Worm (Caenorhabditis elegans) whole organism, young adult: Measurements from ENCODE around the gene T10B5.3.

Experiments
- B0261.1 ChIP-seq: sonication (generic microtip); optimal IDR thresholded peaks from 2 replicates; lab custom pipeline; 2016; ENCODE audit warnings: mild to moderate bottlenecking, missing genetic modification characterization, moderate library complexity, missing compliant biosample characterization
- C17E4.6 ChIP-seq: fragments of 200-800 bp; sonication (Bioruptor generic); IDR thresholded peaks from 2 replicates; pipeline ENCODE4 v1.3.6; 2022; ENCODE audit warnings: missing genetic modification reagents, missing genetic modification characterization, missing compliant biosample characterization
- D2030.7 ChIP-seq: fragments of 200-800 bp; sonication (Bioruptor generic); IDR thresholded peaks from 2 replicates; pipeline ENCODE4 v1.3.6; 2022; ENCODE audit warnings: missing genetic modification reagents, missing genetic modification characterization, missing compliant biosample characterization
- F33H1.4 ChIP-seq: fragments of 200-800 bp; sonication (Bioruptor generic); IDR thresholded peaks from 2 replicates; pipeline ENCODE4 v1.3.6; 2022; ENCODE audit warnings: missing genetic modification reagents, missing genetic modification characterization, missing compliant biosample characterization
- F49E8.2 ChIP-seq: sonication (generic microtip); optimal IDR thresholded peaks from 3 replicates; lab custom pipeline; 2017; ENCODE audit warnings: missing genetic modification characterization, mild to moderate bottlenecking, missing compliant biosample characterization, antibody characterized with exemption, moderate library complexity; ENCODE audit not compliant: insufficient read depth
- F57A8.1 ChIP-seq: fragments of 200-800 bp; sonication (Bioruptor generic); optimal IDR thresholded peaks from 2 replicates; lab custom pipeline; 2018; ENCODE audit warnings: mild to moderate bottlenecking, missing genetic modification characterization, moderate library complexity, missing compliant biosample characterization
- K12H6.12 ChIP-seq: fragments of 200-800 bp; sonication (Bioruptor generic); optimal IDR thresholded peaks from 2 replicates; lab custom pipeline; 2018; ENCODE audit warnings: mild to moderate bottlenecking, missing genetic modification characterization, missing compliant biosample characterization
- T07F8.4 ChIP-seq: sonication (generic microtip); optimal IDR thresholded peaks from 2 replicates; lab custom pipeline; 2016; ENCODE audit warnings: mild to moderate bottlenecking, missing genetic modification characterization, moderate library complexity, missing compliant biosample characterization
- Y53G8AR.9 ChIP-seq: fragments of 200-800 bp; sonication (Bioruptor generic); conservative IDR thresholded peaks from 2 replicates; pipeline ENCODE4 v1.3.6; 2022; ENCODE audit warnings: missing genetic modification reagents, missing genetic modification characterization, missing compliant biosample characterization
- Y95B8A.8 ChIP-seq: fragments of 200-800 bp; sonication (Bioruptor generic); IDR thresholded peaks from 2 replicates; pipeline ENCODE4 v1.3.6; 2022; ENCODE audit warnings: missing genetic modification reagents, missing genetic modification characterization, missing compliant biosample characterization
- akir-1 ChIP-seq: fragments of 200-800 bp; sonication (Bioruptor generic); optimal IDR thresholded peaks from 2 replicates; lab custom pipeline; 2018; ENCODE audit warnings: mild to moderate bottlenecking, missing genetic modification characterization, moderate library complexity, missing compliant biosample characterization
- athp-1 ChIP-seq: sonication (generic microtip); optimal IDR thresholded peaks from 2 replicates; lab custom pipeline; 2017; ENCODE audit warnings: mild to moderate bottlenecking, missing genetic modification characterization, missing compliant biosample characterization
- bed-1 ChIP-seq: fragments of 200-800 bp; sonication (Bioruptor generic); IDR thresholded peaks from 2 replicates; pipeline ENCODE4 v1.3.6; 2022; ENCODE audit warnings: missing genetic modification reagents, missing genetic modification characterization, missing compliant biosample characterization
- bed-2 ChIP-seq: fragments of 200-800 bp; sonication (Bioruptor generic); IDR thresholded peaks from 2 replicates; pipeline ENCODE4 v1.3.6; 2022; ENCODE audit warnings: missing genetic modification reagents, missing genetic modification characterization, missing compliant biosample characterization
- cebp-1 ChIP-seq, 2 experiments: fragments of 200-800 bp in 1 of 2; sonication (Bioruptor generic) in 1 of 2; sonication (generic microtip) in 1 of 2; IDR thresholded peaks in 1 of 2; optimal IDR thresholded peaks in 1 of 2; 2 replicates each; pipeline versions ENCODE4 v1.3.6 to Lab custom; 2017 to 2022; ENCODE audit warnings: missing compliant biosample characterization in 2 of 2, missing genetic modification characterization in 2 of 2, mild to moderate bottlenecking in 1 of 2, missing genetic modification reagents in 1 of 2, moderate library complexity in 1 of 2
- ceh-100 ChIP-seq: fragments of 200-800 bp; sonication (Bioruptor generic); IDR thresholded peaks from 2 replicates; pipeline ENCODE4 v1.3.6; 2022; ENCODE audit warnings: missing genetic modification reagents, missing genetic modification characterization, missing compliant biosample characterization
- ceh-58 ChIP-seq: fragments of 200-800 bp; sonication (Bioruptor generic); IDR thresholded peaks from 2 replicates; pipeline ENCODE4 v1.3.6; 2022; ENCODE audit warnings: missing genetic modification characterization, missing compliant biosample characterization
- ceh-79 ChIP-seq: sonication (generic microtip); optimal IDR thresholded peaks from 2 replicates; lab custom pipeline; 2017; ENCODE audit warnings: mild to moderate bottlenecking, missing genetic modification characterization, missing compliant biosample characterization
- ceh-91 ChIP-seq: fragments of 200-800 bp; sonication (Bioruptor generic); IDR thresholded peaks from 2 replicates; pipeline ENCODE4 v1.3.6; 2022; ENCODE audit warnings: missing genetic modification reagents, missing genetic modification characterization, missing compliant biosample characterization
- dpl-1 ChIP-seq: fragments of 150-350 bp; optimal IDR thresholded peaks from 2 replicates; lab custom pipeline; 2014; ENCODE audit warnings: missing biosample characterization, missing genetic modification reagents, missing genetic modification characterization
- efl-1 ChIP-seq: fragments of 150-350 bp; optimal IDR thresholded peaks from 2 replicates; lab custom pipeline; 2014; ENCODE audit warnings: missing biosample characterization, missing genetic modification reagents, missing genetic modification characterization
- gei-17 ChIP-seq: fragments of 200-800 bp; sonication (Bioruptor generic); optimal IDR thresholded peaks from 2 replicates; lab custom pipeline; 2018; ENCODE audit warnings: mild to moderate bottlenecking, missing genetic modification characterization, missing compliant biosample characterization
- him-1 ChIP-seq: sonication (generic microtip); optimal IDR thresholded peaks from 2 replicates; lab custom pipeline; 2016; ENCODE audit warnings: missing genotype, missing genetic modification reagents, missing genetic modification characterization, missing compliant biosample characterization
- hmg-1.2 ChIP-seq: fragments of 200-800 bp; sonication (Bioruptor generic); IDR thresholded peaks from 2 replicates; pipeline ENCODE4 v1.3.6; 2022; ENCODE audit warnings: missing genetic modification reagents, missing genetic modification characterization, missing compliant biosample characterization
- hmg-20 ChIP-seq: fragments of 200-800 bp; sonication (Bioruptor generic); IDR thresholded peaks from 2 replicates; pipeline ENCODE4 v1.3.6; 2022; ENCODE audit warnings: missing genetic modification reagents, missing genetic modification characterization, missing compliant biosample characterization
- hsf-1 ChIP-seq: fragments of 200-800 bp; sonication (Bioruptor generic); IDR thresholded peaks from 2 replicates; pipeline ENCODE4 v1.3.6; 2022; ENCODE audit warnings: missing genetic modification reagents, missing genetic modification characterization, missing compliant biosample characterization
- let-526 ChIP-seq: fragments of 200-800 bp; sonication (Bioruptor generic); IDR thresholded peaks from 2 replicates; pipeline ENCODE4 v1.3.6; 2022; ENCODE audit warnings: missing genetic modification reagents, missing genetic modification characterization, missing compliant biosample characterization
- let-607 ChIP-seq, 2 experiments: fragments of 200-800 bp in 1 of 2; sonication (Bioruptor generic) in 1 of 2; sonication (generic microtip) in 1 of 2; optimal IDR thresholded peaks; 2 replicates each; lab custom pipeline; 2016 to 2018; ENCODE audit warnings: mild to moderate bottlenecking in 2 of 2, missing compliant biosample characterization in 2 of 2, missing genetic modification characterization in 2 of 2, moderate library complexity in 2 of 2, missing genotype in 1 of 2
- lin-35 ChIP-seq, 3 experiments: fragments of 150-350 bp in 2 of 3; sonication (generic microtip) in 1 of 3; optimal IDR thresholded peaks; 2 replicates each; lab custom pipeline; 2014 to 2018; ENCODE audit warnings: missing biosample characterization in 3 of 3, missing genetic modification characterization in 3 of 3, missing genetic modification reagents in 3 of 3
- lsl-1 ChIP-seq: fragments of 200-800 bp; sonication (Bioruptor generic); optimal IDR thresholded peaks from 2 replicates; lab custom pipeline; 2018; ENCODE audit warnings: mild to moderate bottlenecking, missing genetic modification characterization, moderate library complexity, missing compliant biosample characterization
- mes-4 ChIP-seq: sonication (generic microtip); optimal IDR thresholded peaks from 2 replicates; lab custom pipeline; 2016; ENCODE audit warnings: missing genotype, missing genetic modification characterization, missing compliant biosample characterization
- nhr-120 ChIP-seq: fragments of 200-800 bp; sonication (Bioruptor generic); IDR thresholded peaks from 2 replicates; pipeline ENCODE4 v1.3.6; 2022; ENCODE audit warnings: missing genetic modification characterization, missing compliant biosample characterization
- rec-8 ChIP-seq, 2 experiments: sonication (generic microtip); optimal IDR thresholded peaks; 2 replicates each; lab custom pipeline; 2016; ENCODE audit warnings: mild to moderate bottlenecking in 2 of 2, missing genetic modification characterization in 2 of 2, missing genetic modification reagents in 2 of 2, missing genotype in 2 of 2, missing biosample characterization in 1 of 2, missing compliant biosample characterization in 1 of 2, moderate library complexity in 1 of 2
- sea-2 ChIP-seq: fragments of 200-800 bp; sonication (Bioruptor generic); IDR thresholded peaks from 2 replicates; pipeline ENCODE4 v1.3.6; 2022; ENCODE audit warnings: missing genetic modification characterization, missing compliant biosample characterization
- ztf-18 ChIP-seq: sonication (generic microtip); optimal IDR thresholded peaks from 2 replicates; lab custom pipeline; 2016; ENCODE audit warnings: missing genotype, mild to moderate bottlenecking, missing genetic modification characterization, missing compliant biosample characterization
- ztf-25 ChIP-seq: fragments of 200-800 bp; sonication (Bioruptor generic); IDR thresholded peaks from 2 replicates; pipeline ENCODE4 v1.3.6; 2022; ENCODE audit warnings: missing genetic modification reagents, missing genetic modification characterization, missing compliant biosample characterization

T10B5.3 gene

DNA sequence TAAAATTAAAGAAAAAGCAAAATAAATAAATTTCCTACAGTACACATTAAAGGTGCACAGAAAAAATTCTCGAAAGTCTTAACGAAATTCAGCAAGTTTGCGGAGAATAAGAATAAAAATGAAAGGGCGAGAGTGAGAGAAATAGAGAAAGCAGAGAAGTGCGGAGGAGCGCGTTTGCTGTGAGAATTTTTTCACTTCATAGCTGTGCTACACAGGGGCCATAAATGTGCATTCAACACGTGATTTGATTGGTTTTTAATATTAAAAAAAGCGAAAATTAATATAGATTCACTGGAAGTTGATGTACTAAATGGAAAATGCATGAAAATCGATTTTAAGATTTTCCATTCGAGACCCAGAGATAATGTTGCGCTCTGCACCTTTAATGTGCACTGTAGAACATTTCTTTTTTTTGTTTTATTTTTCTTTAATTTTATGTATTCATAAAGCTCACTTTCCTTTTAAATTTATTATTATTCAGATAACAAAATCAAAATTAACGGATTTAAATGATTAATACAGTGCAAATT is 48.5 kb upstream of the T10B5.3 start, which contains the start of gene Y32G9A.2 (continued):
- TF ChIP-seq let-607 (tag; optimal IDR thresholded peaks at IDR 0.05; lab: Kevin White, UChicago) (no peak), ceh-79 (tag; lab: Kevin White, UChicago) (no peak), hmg-1.2 (GFP tag; lab: Robert Waterston, UW) (no peak; the same call in 1 of the 2 replicates), T07F8.4 (no peak), dpl-1 (no peak), efl-1 (GFP tag; lab: Kevin White, UChicago) (peak; percentile 32), rec-8 (tag; optimal IDR thresholded peaks at IDR 0.05; lab: Kevin White, UChicago) (no peak), ceh-100 (GFP tag; lab: Robert Waterston, UW) (no peak), Y53G8AR.9 (GFP tag; lab: Robert Waterston, UW) (no peak), sea-2 (no peak), him-1 (peak; percentile 50), ceh-91 (GFP tag; lab: Robert Waterston, UW) (peak; percentile 46; the same call in 1 of the 2 replicates), hmg-20 (GFP tag; lab: Robert Waterston, UW) (no peak), athp-1 (peak; percentile 99), ztf-18 (peak; percentile 23), lin-35 (GFP tag; optimal IDR thresholded peaks at IDR 0.05; lab: Kevin White, UChicago) (no peak), F33H1.4 (GFP tag; lab: Robert Waterston, UW) (peak; percentile 76), bed-1 (GFP tag; lab: Robert Waterston, UW) (no peak), Y95B8A.8 (GFP tag; lab: Robert Waterston, UW) (no peak), nhr-120 (no peak), ztf-25 (GFP tag; lab: Robert Waterston, UW) (no peak), lsl-1 (GFP tag; lab: Kevin White, UChicago) (peak; percentile 84)

DNA sequence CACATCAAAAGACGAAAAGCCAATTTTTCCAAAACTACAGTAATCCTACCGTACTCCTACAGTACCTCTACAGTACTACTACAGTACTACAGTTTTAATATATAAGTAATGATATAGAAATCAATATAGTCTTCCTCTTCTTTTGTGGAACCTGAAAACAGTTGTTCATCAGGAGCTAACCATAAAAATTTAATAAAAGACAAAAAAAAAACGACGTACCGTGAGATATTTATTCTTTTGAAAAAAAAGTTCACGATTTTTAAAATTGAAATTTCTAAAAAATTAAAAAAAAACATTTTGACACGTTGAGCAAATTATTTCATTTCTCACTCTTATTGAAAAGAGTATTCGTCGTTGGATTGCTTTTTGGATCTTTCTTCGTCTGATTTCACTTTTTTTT is 41.5 kb upstream of the T10B5.3 start, which contains the start of gene Y32G9A.3:
TSS of gene Y32G9A.3 (plus strand) at position 301 of the 400 bp plus-strand sequence.
- no peak for TF ChIP-seq K12H6.12 (tag; lab: Kevin White, UChicago)
- no peak for TF ChIP-seq ceh-58 (GFP tag; lab: Robert Waterston, UW)
- no peak for TF ChIP-seq mes-4 (tag; lab: Kevin White, UChicago)
- no peak for TF ChIP-seq D2030.7 (GFP tag; lab: Robert Waterston, UW)
- no peak for TF ChIP-seq let-526 (GFP tag; lab: Robert Waterston, UW)
- no peak for TF ChIP-seq bed-1 (GFP tag; lab: Robert Waterston, UW)
- no peak for TF ChIP-seq cebp-1 (GFP tag; IDR thresholded peaks at IDR 0.05; lab: Robert Waterston, UW)
- TF ChIP-seq cebp-1 (tag; optimal IDR thresholded peaks at IDR 0.05; lab: Kevin White, UChicago) = no peak
- no peak for TF ChIP-seq C17E4.6 (GFP tag; lab: Robert Waterston, UW)
- no peak for TF ChIP-seq F57A8.1 (GFP tag; lab: Kevin White, UChicago)
- TF ChIP-seq B0261.1 (tag; lab: Kevin White, UChicago) = no peak
- TF ChIP-seq gei-17 (GFP tag; lab: Kevin White, UChicago) = no peak
- no peak for TF ChIP-seq akir-1 (GFP tag; lab: Kevin White, UChicago)
- no peak for TF ChIP-seq F49E8.2 (tag; lab: Kevin White, UChicago)
- no peak for TF ChIP-seq Y95B8A.8 (GFP tag; lab: Robert Waterston, UW)
- no peak for TF ChIP-seq let-607 (tag; optimal IDR thresholded peaks at IDR 0.05; lab: Kevin White, UChicago)
- TF ChIP-seq hsf-1 (GFP tag; lab: Robert Waterston, UW) = no peak
- no peak for TF ChIP-seq bed-2 (GFP tag; lab: Robert Waterston, UW)
